Worm (Caenorhabditis elegans) whole organism, L4 larva: ENCODE data around the gene R08D7.7.

Source experiments
- F44E2.7 ChIP-seq: fragments of 200-800 bp; sonication (Bioruptor generic); IDR thresholded peaks from 2 replicates; pipeline ENCODE4 v2.1.2; 2022; ENCODE audit warnings: missing genetic modification characterization, missing compliant biosample characterization
- R02D3.7 ChIP-seq: fragments of 150-350 bp; sonication (generic microtip); optimal IDR thresholded peaks from 3 replicates; lab custom pipeline; 2014; ENCODE audit warnings: missing biosample characterization, missing genetic modification characterization
- ZK337.2 ChIP-seq: fragments of 200-800 bp; sonication (Bioruptor generic); IDR thresholded peaks from 2 replicates; pipeline ENCODE4 v1.3.6; 2022; ENCODE audit warnings: missing genetic modification reagents, missing genetic modification characterization, missing compliant biosample characterization
- aha-1 ChIP-seq: fragments of 150-350 bp; peaks from one replicate; lab custom pipeline; 2014; ENCODE audit warnings: missing biosample characterization, missing genetic modification characterization
- arid-1 ChIP-seq: fragments of 200-800 bp; sonication (Bioruptor generic); conservative IDR thresholded peaks from 2 replicates; pipeline ENCODE4 v1.3.6; 2022; ENCODE audit warnings: missing genetic modification reagents, missing genetic modification characterization, missing compliant biosample characterization
- ceh-20 ChIP-seq: fragments of 200-800 bp; sonication (Bioruptor generic); IDR thresholded peaks from 2 replicates; pipeline ENCODE4 v1.3.6; 2022; ENCODE audit warnings: missing genetic modification reagents, missing genetic modification characterization, missing compliant biosample characterization
- ceh-28 ChIP-seq: fragments of 150-350 bp; optimal IDR thresholded peaks from 2 replicates; lab custom pipeline; 2014; ENCODE audit warnings: missing biosample characterization, missing genetic modification reagents, missing genetic modification characterization
- ceh-62 ChIP-seq: sonication (generic microtip); optimal IDR thresholded peaks from 2 replicates; lab custom pipeline; 2017; ENCODE audit warnings: missing biosample characterization, missing genetic modification characterization
- ces-1 ChIP-seq: fragments of 150-350 bp; sonication (generic microtip); optimal IDR thresholded peaks from 4 replicates; lab custom pipeline; 2014; ENCODE audit warnings: missing biosample characterization, missing genetic modification reagents, missing genetic modification characterization
- ctbp-1 ChIP-seq: fragments of 200-800 bp; sonication (Bioruptor generic); IDR thresholded peaks from 2 replicates; pipeline ENCODE4 v1.3.6; 2022; ENCODE audit warnings: missing genetic modification reagents, missing genetic modification characterization, missing compliant biosample characterization
- daf-8 ChIP-seq: fragments of 200-800 bp; sonication (Bioruptor generic); IDR thresholded peaks from 2 replicates; pipeline ENCODE4 v1.3.6; 2022; ENCODE audit warnings: missing genetic modification characterization, missing compliant biosample characterization
- dmd-9 ChIP-seq: fragments of 200-800 bp; sonication (Bioruptor generic); IDR thresholded peaks from 2 replicates; pipeline ENCODE4 v1.3.6; 2022; ENCODE audit warnings: missing genetic modification reagents, missing genetic modification characterization, missing compliant biosample characterization
- dpl-1 ChIP-seq: fragments of 150-350 bp; optimal IDR thresholded peaks from 2 replicates; lab custom pipeline; 2014; ENCODE audit warnings: missing biosample characterization, missing genetic modification reagents, missing genetic modification characterization
- egl-27 ChIP-seq: sonication (generic microtip); optimal IDR thresholded peaks from 3 replicates; lab custom pipeline; 2017; ENCODE audit warnings: missing biosample characterization, missing genetic modification reagents, missing genetic modification characterization
- egl-43 ChIP-seq: fragments of 200-800 bp; sonication (Bioruptor generic); IDR thresholded peaks from 2 replicates; pipeline ENCODE4 v1.3.6; 2022; ENCODE audit warnings: missing genetic modification reagents, missing genetic modification characterization, missing compliant biosample characterization
- fkh-10 ChIP-seq: fragments of 150-350 bp; optimal IDR thresholded peaks from 2 replicates; lab custom pipeline; 2014; ENCODE audit warnings: missing biosample characterization, missing genetic modification reagents, missing genetic modification characterization
- fos-1 ChIP-seq: fragments of 150-350 bp; optimal IDR thresholded peaks from 2 replicates; lab custom pipeline; 2014; ENCODE audit warnings: missing biosample characterization, missing genetic modification characterization
- hif-1 ChIP-seq, 2 experiments: sonication (generic microtip); optimal IDR thresholded peaks; 2 replicates each; lab custom pipeline; 2016 to 2017; ENCODE audit warnings: missing compliant biosample characterization in 2 of 2, missing genetic modification characterization in 2 of 2, missing genetic modification reagents in 2 of 2, missing genotype in 2 of 2, mild to moderate bottlenecking in 1 of 2
- hmg-1.1 ChIP-seq: fragments of 200-800 bp; sonication (Bioruptor generic); IDR thresholded peaks from 2 replicates; pipeline ENCODE4 v1.3.6; 2022; ENCODE audit warnings: missing genetic modification reagents, missing genetic modification characterization, missing compliant biosample characterization
- jun-1 ChIP-seq: fragments of 150-350 bp; optimal IDR thresholded peaks from 2 replicates; lab custom pipeline; 2014; ENCODE audit warnings: missing biosample characterization, missing genetic modification reagents, missing genetic modification characterization
- lin-39 ChIP-seq: fragments of 150-350 bp; optimal IDR thresholded peaks from 2 replicates; lab custom pipeline; 2014; ENCODE audit warnings: missing biosample characterization, missing genetic modification reagents, missing genetic modification characterization
- lir-3 ChIP-seq: sonication (generic microtip); optimal IDR thresholded peaks from 2 replicates; lab custom pipeline; 2016; ENCODE audit warnings: mild to moderate bottlenecking, missing genetic modification characterization, missing compliant biosample characterization
- madf-5 ChIP-seq, 2 experiments: fragments of 200-800 bp; sonication (Bioruptor generic); IDR thresholded peaks; 2 replicates each; pipeline ENCODE4 v1.3.6; 2022; ENCODE audit warnings: missing compliant biosample characterization in 2 of 2, missing genetic modification characterization in 2 of 2
- mdl-1 ChIP-seq, 2 experiments: fragments of 150-350 bp in 1 of 2; sonication (generic microtip) in 1 of 2; optimal IDR thresholded peaks; 2 replicates each; lab custom pipeline; 2014 to 2017; ENCODE audit warnings: missing biosample characterization in 2 of 2, missing genetic modification characterization in 2 of 2
- mdt-29 ChIP-seq: fragments of 200-800 bp; sonication (Bioruptor generic); IDR thresholded peaks from 2 replicates; pipeline ENCODE4 v1.3.6; 2022; ENCODE audit warnings: missing genetic modification reagents, missing genetic modification characterization, missing compliant biosample characterization
- mes-2 ChIP-seq: sonication (generic microtip); optimal IDR thresholded peaks from 2 replicates; lab custom pipeline; 2016; ENCODE audit warnings: missing genotype, mild to moderate bottlenecking, missing genetic modification characterization, missing compliant biosample characterization; ENCODE audit not compliant: poor library complexity, severe bottlenecking
- mxl-2 ChIP-seq: fragments of 200-800 bp; sonication (Bioruptor generic); conservative IDR thresholded peaks from 2 replicates; pipeline ENCODE4 v1.3.6; 2022; ENCODE audit warnings: missing genetic modification reagents, missing genetic modification characterization, missing compliant biosample characterization
- mxl-3 ChIP-seq: fragments of 200-800 bp; sonication (Bioruptor generic); optimal IDR thresholded peaks from 2 replicates; lab custom pipeline; 2018; ENCODE audit warnings: mild to moderate bottlenecking, missing genetic modification characterization, missing compliant biosample characterization
- nhr-10 ChIP-seq: fragments of 150-350 bp; optimal IDR thresholded peaks from 2 replicates; lab custom pipeline; 2014; ENCODE audit warnings: missing biosample characterization, missing genetic modification characterization
- nhr-111 ChIP-seq: fragments of 200-800 bp; sonication (Bioruptor generic); optimal IDR thresholded peaks from 2 replicates; lab custom pipeline; 2018; ENCODE audit warnings: mild to moderate bottlenecking, missing genetic modification characterization, missing compliant biosample characterization
- nhr-28 ChIP-seq: fragments of 150-350 bp; optimal IDR thresholded peaks from 2 replicates; lab custom pipeline; 2014; ENCODE audit warnings: missing biosample characterization, missing genetic modification characterization
- nhr-42 ChIP-seq: fragments of 200-800 bp; sonication (Bioruptor generic); IDR thresholded peaks from 2 replicates; pipeline ENCODE4 v1.3.6; 2022; ENCODE audit warnings: missing genetic modification characterization, missing compliant biosample characterization
- pha-4 ChIP-seq, 2 experiments: fragments of 150-350 bp in 1 of 2; fragments of 200-800 bp in 1 of 2; sonication (Bioruptor generic) in 1 of 2; IDR thresholded peaks in 1 of 2; optimal IDR thresholded peaks in 1 of 2; 2 replicates each; pipeline versions ENCODE4 v1.3.6 to Lab custom; 2014 to 2022; ENCODE audit warnings: missing genetic modification characterization in 2 of 2, missing genetic modification reagents in 2 of 2, missing biosample characterization in 1 of 2, missing compliant biosample characterization in 1 of 2
- saeg-2 ChIP-seq: fragments of 200-800 bp; sonication (Bioruptor generic); IDR thresholded peaks from 2 replicates; pipeline ENCODE4 v1.3.6; 2022; ENCODE audit warnings: missing genetic modification reagents, missing genetic modification characterization, missing compliant biosample characterization
- set-16 ChIP-seq: fragments of 200-800 bp; sonication (Bioruptor generic); IDR thresholded peaks from 2 replicates; pipeline ENCODE4 v1.3.6; 2022; ENCODE audit warnings: missing genetic modification reagents, missing genetic modification characterization, missing compliant biosample characterization
- skn-1 ChIP-seq: fragments of 150-350 bp; optimal IDR thresholded peaks from 2 replicates; lab custom pipeline; 2014; ENCODE audit warnings: missing biosample characterization, missing genetic modification characterization
- snpc-1.2 ChIP-seq: fragments of 200-800 bp; sonication (Bioruptor generic); IDR thresholded peaks from 2 replicates; pipeline ENCODE4 v1.3.6; 2022; ENCODE audit warnings: missing genetic modification reagents, missing genetic modification characterization, missing compliant biosample characterization
- tag-97 ChIP-seq: fragments of 200-800 bp; sonication (Bioruptor generic); IDR thresholded peaks from 2 replicates; pipeline ENCODE4 v1.3.6; 2022; ENCODE audit warnings: missing genetic modification characterization, missing compliant biosample characterization
- unc-62 ChIP-seq, 3 experiments: fragments of 150-350 bp in 1 of 3; sonication (generic microtip); optimal IDR thresholded peaks in 2 of 3; peaks in 1 of 3; 1 replicate in 1 of 3; 2 replicates in 2 of 3; lab custom pipeline; 2014 to 2017; ENCODE audit warnings: missing biosample characterization in 3 of 3, missing genetic modification characterization in 3 of 3, missing genetic modification reagents in 3 of 3, missing genotype in 1 of 3
- vab-7 ChIP-seq: fragments of 200-800 bp; sonication (Bioruptor generic); IDR thresholded peaks from 2 replicates; pipeline ENCODE4 v1.3.6; 2022; ENCODE audit warnings: missing genetic modification reagents, missing genetic modification characterization, missing compliant biosample characterization
- zfp-2 ChIP-seq: sonication (generic microtip); optimal IDR thresholded peaks from 2 replicates; lab custom pipeline; 2016; ENCODE audit warnings: mild to moderate bottlenecking, missing genetic modification characterization, missing compliant biosample characterization
- zip-2 ChIP-seq: fragments of 150-350 bp; optimal IDR thresholded peaks from 2 replicates; lab custom pipeline; 2014; ENCODE audit warnings: missing biosample characterization, missing genetic modification characterization
- ztf-11 ChIP-seq: fragments of 150-350 bp; optimal IDR thresholded peaks from 2 replicates; lab custom pipeline; 2014; ENCODE audit warnings: missing biosample characterization, missing genetic modification characterization

Gene R08D7.7

DNA sequence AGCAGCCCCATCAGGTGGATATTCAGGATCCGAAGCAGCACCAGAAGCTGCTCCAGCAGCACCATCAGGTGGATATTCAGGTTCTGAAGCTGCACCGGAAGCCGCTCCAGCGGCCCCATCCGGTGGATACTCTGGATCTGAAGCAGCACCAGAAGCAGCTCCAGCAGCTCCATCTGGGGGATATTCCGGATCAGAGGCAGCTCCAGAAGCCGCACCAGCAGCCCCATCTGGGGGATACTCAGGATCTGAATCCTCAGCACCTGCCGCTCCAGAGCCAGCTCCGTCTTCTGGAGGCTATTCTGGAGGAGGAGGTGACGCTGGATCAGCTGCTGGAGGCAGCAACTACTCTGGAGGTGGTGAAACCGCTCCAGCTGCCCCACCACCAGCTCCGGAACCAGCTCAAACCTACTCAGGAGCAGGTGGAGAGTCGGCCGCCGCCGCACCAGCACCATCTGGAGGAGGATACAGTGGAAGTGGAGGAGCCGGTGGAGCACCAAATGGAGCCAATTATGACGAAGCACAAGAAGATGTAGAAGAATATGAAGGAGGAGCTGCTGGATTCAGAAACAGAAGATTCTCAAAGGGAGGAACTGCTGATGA, 25.1 kb upstream of the R08D7.7 start:
- TF ChIP-seq pha-4 (GFP tag; IDR thresholded peaks at IDR 0.05; lab: Robert Waterston, UW) (peak; percentile 69; the same call in 1 of the 2 replicates), pha-4 (tag; optimal IDR thresholded peaks at IDR 0.05; lab: Kevin White, UChicago) (no peak), saeg-2 (GFP tag; lab: Robert Waterston, UW) (no peak), vab-7 (GFP tag; lab: Robert Waterston, UW) (no peak), unc-62 (GFP tag; optimal IDR thresholded peaks at IDR 0.05 in 1 of 2; lab: Kevin White, UChicago) (peak in 1 of 2 experiments; percentile 15), unc-62 (tag; optimal IDR thresholded peaks at IDR 0.05; lab: Kevin White, UChicago) (no peak), set-16 (peak; percentile 96), ceh-20 (no peak), fos-1 (tag; lab: Kevin White, UChicago) (no peak), nhr-10 (tag; lab: Kevin White, UChicago) (no peak), ctbp-1 (GFP tag; lab: Robert Waterston, UW) (no peak), ceh-28 (no peak)
- TF ChIP-seq, all 104 proteins: peak for 3

DNA sequence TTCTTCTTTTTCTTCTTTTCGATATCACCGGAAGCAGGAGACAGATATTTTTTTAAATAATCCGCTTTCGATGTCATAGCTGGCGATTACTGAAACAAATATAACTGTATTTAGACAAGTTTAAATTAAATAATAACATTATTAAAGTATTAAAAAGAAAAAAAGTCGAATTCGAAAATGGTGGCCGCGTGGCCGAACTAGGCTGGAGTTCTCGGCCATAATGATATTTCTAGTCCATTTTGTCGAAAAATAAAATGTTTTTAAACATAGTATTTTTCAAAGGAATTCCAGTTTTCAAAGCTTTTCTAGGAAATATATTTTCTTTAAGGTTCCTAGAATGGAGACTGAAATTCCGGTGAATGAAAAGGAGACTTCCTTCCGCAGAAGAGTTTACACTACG, 22.2 kb upstream of the R08D7.7 start, which contains the start of the genes bud-13 and rpap-2:
Gene bud-13 (minus strand): TSS at position 89 of the 400 bp plus-strand sequence.
Gene rpap-2 (plus strand): TSS at position 329 of the 400 bp plus-strand sequence.
- TF ChIP-seq dpl-1 (GFP tag; lab: Kevin White, UChicago): peak; percentile 29
- no peak for TF ChIP-seq ces-1 (GFP tag; lab: Kevin White, UChicago)
- peak in 1 of 2 experiments; percentile 22 for TF ChIP-seq hif-1 (tag; optimal IDR thresholded peaks at IDR 0.05; lab: Kevin White, UChicago)
- TF ChIP-seq mdl-1 (tag; optimal IDR thresholded peaks at IDR 0.05; lab: Kevin White, UChicago): no peak
- peak; percentile 91 for TF ChIP-seq mes-2
- TF ChIP-seq ZK337.2 (GFP tag; lab: Robert Waterston, UW): no peak
- no peak for TF ChIP-seq egl-43 (GFP tag; lab: Robert Waterston, UW)
- no peak for TF ChIP-seq mdt-29 (GFP tag; lab: Robert Waterston, UW)
- TF ChIP-seq fkh-10: no peak
- no peak for TF ChIP-seq jun-1 (tag; lab: Kevin White, UChicago)
- TF ChIP-seq nhr-42 (GFP tag; lab: Robert Waterston, UW): no peak
- no peak for TF ChIP-seq nhr-28 (tag; lab: Kevin White, UChicago)
- TF ChIP-seq ztf-11: no peak
- TF ChIP-seq, all 104 proteins: peak for 3

DNA sequence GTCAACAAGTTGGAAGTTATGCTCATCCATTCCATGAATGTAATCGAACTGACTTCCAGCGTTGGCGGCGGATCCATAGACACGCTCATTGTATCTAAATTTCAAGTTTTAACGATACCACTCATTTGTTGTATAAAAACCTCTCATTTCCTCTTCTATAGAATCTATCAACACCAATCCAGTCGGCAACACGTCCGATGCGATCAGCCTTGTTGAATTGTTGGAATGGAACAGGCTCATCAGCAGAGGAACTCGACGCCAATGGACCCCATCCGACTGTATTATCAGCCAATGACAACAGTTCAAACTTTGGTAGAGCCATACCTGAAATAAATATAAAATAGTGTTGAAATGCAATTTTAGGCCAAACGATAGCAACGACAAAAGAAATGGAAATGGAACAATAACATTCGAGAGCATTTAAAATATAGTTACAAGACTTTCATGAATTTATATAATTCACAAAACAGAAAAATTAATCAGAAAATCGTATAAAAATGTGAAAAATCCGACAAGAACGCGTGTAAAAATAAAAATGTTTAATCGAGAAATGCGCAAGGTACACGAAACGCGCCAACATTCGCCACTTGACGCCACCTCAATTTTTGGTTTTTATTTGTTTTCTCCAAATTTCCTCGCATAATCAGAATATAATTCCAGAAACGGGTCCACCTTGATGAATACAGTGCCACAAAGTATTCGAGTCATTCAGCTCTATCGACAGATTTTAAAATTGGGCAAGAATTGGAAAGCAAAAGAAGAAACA, 18.4 kb upstream of the R08D7.7 start, which contains the start of the genes eif-3.D and R08D7.4:
Gene eif-3.D (minus strand): TSS at position 324 of the 766 bp plus-strand sequence.
Gene R08D7.4 (plus strand): TSS at position 638 of the 766 bp plus-strand sequence.
- TF ChIP-seq skn-1 (tag; lab: Kevin White, UChicago) (no peak), R02D3.7 (tag; lab: Kevin White, UChicago) (no peak), mxl-3 (peak; percentile 13), lir-3 (no peak), jun-1 (tag; lab: Kevin White, UChicago) (no peak), snpc-1.2 (GFP tag; lab: Robert Waterston, UW) (no peak), mdt-29 (GFP tag; lab: Robert Waterston, UW) (no peak), madf-5 (GFP tag; IDR thresholded peaks at IDR 0.05; lab: Robert Waterston, UW) (no peak), hmg-1.1 (GFP tag; lab: Robert Waterston, UW) (peak; percentile 57; the same call in 1 of the 2 replicates), mxl-2 (GFP tag; lab: Robert Waterston, UW) (no peak), ceh-62 (tag; lab: Kevin White, UChicago) (no peak), arid-1 (GFP tag; lab: Robert Waterston, UW) (peak; percentile 52; the same call in 1 of the 2 replicates), nhr-111 (GFP tag; lab: Kevin White, UChicago) (no peak), pha-4 (GFP tag; IDR thresholded peaks at IDR 0.05; lab: Robert Waterston, UW) (0 out of 2 replicates have a peak, but pooled peaks have one; percentile 31), pha-4 (tag; optimal IDR thresholded peaks at IDR 0.05; lab: Kevin White, UChicago) (no peak), zfp-2 (tag; lab: Kevin White, UChicago) (no peak), mdl-1 (tag; optimal IDR thresholded peaks at IDR 0.05; lab: Kevin White, UChicago) (no peak), daf-8 (GFP tag; lab: Robert Waterston, UW) (no peak), hif-1 (tag; optimal IDR thresholded peaks at IDR 0.05; lab: Kevin White, UChicago) (no peak), lin-39 (tag; lab: Kevin White, UChicago) (no peak), F44E2.7 (GFP tag; lab: Robert Waterston, UW) (no peak), dmd-9 (GFP tag; lab: Robert Waterston, UW) (no peak), fos-1 (tag; lab: Kevin White, UChicago) (no peak), aha-1 (tag; lab: Kevin White, UChicago) (peak; percentile 65), nhr-42 (GFP tag; lab: Robert Waterston, UW) (no peak), zip-2 (tag; lab: Kevin White, UChicago) (no peak), egl-27 (no peak), set-16 (no peak), tag-97 (no peak)
